Worm (Caenorhabditis elegans) whole organism, L2 larva: ENCODE measurements around the gene cul-2.

Experiments used
- C34F6.9 ChIP-seq: fragments of 150-350 bp; optimal IDR thresholded peaks from 2 replicates; lab custom pipeline; 2014; ENCODE audit warnings: missing biosample characterization, missing genetic modification characterization
- F13H6.1 ChIP-seq: sonication (generic microtip); optimal IDR thresholded peaks from 2 replicates; lab custom pipeline; 2016; ENCODE audit warnings: missing genetic modification characterization, missing compliant biosample characterization
- R02D3.7 ChIP-seq: fragments of 150-350 bp; optimal IDR thresholded peaks from 2 replicates; lab custom pipeline; 2014; ENCODE audit warnings: missing biosample characterization, missing genetic modification characterization
- alr-1 ChIP-seq: fragments of 150-350 bp; optimal IDR thresholded peaks from 2 replicates; lab custom pipeline; 2014; ENCODE audit warnings: missing biosample characterization, missing genetic modification characterization
- aly-2 ChIP-seq: fragments of 150-350 bp; optimal IDR thresholded peaks from 2 replicates; lab custom pipeline; 2014; ENCODE audit warnings: missing biosample characterization, missing genetic modification characterization
- ama-1 ChIP-seq: fragments of 150-350 bp; optimal IDR thresholded peaks from 2 replicates; lab custom pipeline; 2018; ENCODE audit warnings: inconsistent platforms
- blmp-1 ChIP-seq: sonication (generic microtip); optimal IDR thresholded peaks from 2 replicates; lab custom pipeline; 2017; ENCODE audit warnings: missing genetic modification characterization, mild to moderate bottlenecking, missing compliant biosample characterization, antibody characterized with exemption, moderate library complexity; ENCODE audit not compliant: insufficient read depth
- ceh-16 ChIP-seq: fragments of 150-350 bp; optimal IDR thresholded peaks from 2 replicates; lab custom pipeline; 2014; ENCODE audit warnings: missing biosample characterization, missing genetic modification characterization
- crh-2 ChIP-seq: sonication (generic microtip); optimal IDR thresholded peaks from 2 replicates; lab custom pipeline; 2017; ENCODE audit warnings: missing biosample characterization, missing genetic modification characterization
- dmd-4 ChIP-seq: sonication (generic microtip); optimal IDR thresholded peaks from 2 replicates; lab custom pipeline; 2017; ENCODE audit warnings: missing biosample characterization, missing genetic modification characterization
- egl-27 ChIP-seq: sonication (generic microtip); optimal IDR thresholded peaks from 3 replicates; lab custom pipeline; 2017; ENCODE audit warnings: missing biosample characterization, missing genetic modification reagents, missing genetic modification characterization
- elt-1 ChIP-seq: fragments of 150-350 bp; optimal IDR thresholded peaks from 2 replicates; lab custom pipeline; 2014; ENCODE audit warnings: missing biosample characterization, missing genetic modification characterization
- elt-3 ChIP-seq: sonication (generic microtip); optimal IDR thresholded peaks from 2 replicates; lab custom pipeline; 2017; ENCODE audit warnings: missing biosample characterization, missing genetic modification characterization
- fos-1 ChIP-seq: fragments of 150-350 bp; optimal IDR thresholded peaks from 2 replicates; lab custom pipeline; 2014; ENCODE audit warnings: missing biosample characterization, missing genetic modification characterization
- lin-11 ChIP-seq: fragments of 150-350 bp; sonication (generic microtip); optimal IDR thresholded peaks from 2 replicates; lab custom pipeline; 2014; ENCODE audit warnings: missing biosample characterization, missing genetic modification characterization, inconsistent platforms, mixed read lengths
- lin-13 ChIP-seq: fragments of 150-350 bp; optimal IDR thresholded peaks from 2 replicates; lab custom pipeline; 2014; ENCODE audit warnings: missing biosample characterization, missing genetic modification reagents, missing genetic modification characterization
- lin-39 ChIP-seq: fragments of 150-350 bp; optimal IDR thresholded peaks from 2 replicates; lab custom pipeline; 2014; ENCODE audit warnings: missing biosample characterization, missing genetic modification reagents, missing genetic modification characterization
- mab-5 ChIP-seq: fragments of 150-350 bp; optimal IDR thresholded peaks from 2 replicates; lab custom pipeline; 2014; ENCODE audit warnings: missing biosample characterization, missing genetic modification characterization
- mdl-1 ChIP-seq, 2 experiments: fragments of 150-350 bp in 1 of 2; sonication (generic microtip) in 1 of 2; optimal IDR thresholded peaks; 2 replicates each; lab custom pipeline; 2017; ENCODE audit warnings: missing biosample characterization in 2 of 2, missing genetic modification characterization in 2 of 2
- nhr-10 ChIP-seq: sonication (generic microtip); optimal IDR thresholded peaks from 2 replicates; lab custom pipeline; 2017; ENCODE audit warnings: missing biosample characterization, missing genetic modification characterization
- nhr-12 ChIP-seq: fragments of 150-350 bp; optimal IDR thresholded peaks from 2 replicates; lab custom pipeline; 2014; ENCODE audit warnings: missing biosample characterization, missing genetic modification characterization
- nhr-129 ChIP-seq: fragments of 150-350 bp; optimal IDR thresholded peaks from 2 replicates; lab custom pipeline; 2014; ENCODE audit warnings: missing biosample characterization, missing genetic modification characterization
- nhr-21 ChIP-seq: fragments of 150-350 bp; optimal IDR thresholded peaks from 2 replicates; lab custom pipeline; 2014; ENCODE audit warnings: missing biosample characterization, missing genetic modification characterization
- nhr-23 ChIP-seq: fragments of 150-350 bp; optimal IDR thresholded peaks from 2 replicates; lab custom pipeline; 2014; ENCODE audit warnings: missing biosample characterization, missing genetic modification reagents, missing genetic modification characterization
- nhr-237 ChIP-seq: fragments of 150-350 bp; optimal IDR thresholded peaks from 2 replicates; lab custom pipeline; 2014; ENCODE audit warnings: missing biosample characterization, missing genetic modification characterization
- nhr-25 ChIP-seq: fragments of 150-350 bp; sonication (generic microtip); optimal IDR thresholded peaks from 3 replicates; lab custom pipeline; 2014; ENCODE audit warnings: missing biosample characterization, missing genetic modification characterization
- nhr-6 ChIP-seq: fragments of 150-350 bp; optimal IDR thresholded peaks from 2 replicates; lab custom pipeline; 2014; ENCODE audit warnings: missing biosample characterization, missing genetic modification characterization
- peb-1 ChIP-seq: fragments of 150-350 bp; optimal IDR thresholded peaks from 2 replicates; lab custom pipeline; 2014; ENCODE audit warnings: missing biosample characterization, missing genetic modification characterization
- sem-4 ChIP-seq: fragments of 150-350 bp; optimal IDR thresholded peaks from 2 replicates; lab custom pipeline; 2014; ENCODE audit warnings: missing biosample characterization, missing genetic modification reagents, missing genetic modification characterization
- sma-3 ChIP-seq: sonication (generic microtip); optimal IDR thresholded peaks from 2 replicates; lab custom pipeline; 2016; ENCODE audit warnings: missing genetic modification reagents, missing genetic modification characterization, missing compliant biosample characterization
- sma-9 ChIP-seq, 2 experiments: fragments of 150-350 bp in 1 of 2; sonication (generic microtip) in 1 of 2; optimal IDR thresholded peaks; 2 replicates each; lab custom pipeline; 2014 to 2016; ENCODE audit warnings: missing genetic modification characterization in 2 of 2, mild to moderate bottlenecking in 1 of 2, missing biosample characterization in 1 of 2, missing compliant biosample characterization in 1 of 2, missing genetic modification reagents in 1 of 2, moderate library complexity in 1 of 2
- unc-39 ChIP-seq: fragments of 150-350 bp; optimal IDR thresholded peaks from 2 replicates; lab custom pipeline; 2014; ENCODE audit warnings: missing biosample characterization, missing genetic modification characterization
- unc-55 ChIP-seq: fragments of 150-350 bp; sonication (generic microtip); optimal IDR thresholded peaks from 3 replicates; lab custom pipeline; 2014; ENCODE audit warnings: missing biosample characterization, missing genetic modification reagents, missing genetic modification characterization
- zag-1 ChIP-seq: fragments of 150-350 bp; optimal IDR thresholded peaks from 2 replicates; lab custom pipeline; 2014; ENCODE audit warnings: missing biosample characterization, missing genetic modification characterization

cul-2 gene

DNA sequence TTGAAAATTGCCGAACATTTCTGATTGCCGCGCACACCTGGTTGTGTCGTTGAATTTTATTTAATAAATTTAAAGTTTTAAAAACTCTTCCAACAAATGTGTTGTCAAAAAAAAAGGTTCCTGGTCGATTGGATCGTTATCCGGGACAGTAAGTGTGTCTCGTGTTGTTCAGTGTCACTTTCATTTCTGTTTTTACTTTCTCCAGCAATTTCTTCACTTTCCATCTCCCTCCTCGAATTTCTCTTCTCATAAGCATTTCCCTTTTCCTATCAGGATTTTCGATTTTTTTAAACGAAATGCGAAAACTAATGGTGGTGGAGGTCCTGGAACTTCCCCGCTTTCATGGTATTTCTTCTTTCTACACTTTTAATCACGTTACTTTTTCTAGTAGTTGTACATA lies 8.5 kb downstream of the cul-2 start:
- TF ChIP-seq blmp-1 (tag; lab: Kevin White, UChicago) (peak; percentile 91), F13H6.1 (no peak)

DNA sequence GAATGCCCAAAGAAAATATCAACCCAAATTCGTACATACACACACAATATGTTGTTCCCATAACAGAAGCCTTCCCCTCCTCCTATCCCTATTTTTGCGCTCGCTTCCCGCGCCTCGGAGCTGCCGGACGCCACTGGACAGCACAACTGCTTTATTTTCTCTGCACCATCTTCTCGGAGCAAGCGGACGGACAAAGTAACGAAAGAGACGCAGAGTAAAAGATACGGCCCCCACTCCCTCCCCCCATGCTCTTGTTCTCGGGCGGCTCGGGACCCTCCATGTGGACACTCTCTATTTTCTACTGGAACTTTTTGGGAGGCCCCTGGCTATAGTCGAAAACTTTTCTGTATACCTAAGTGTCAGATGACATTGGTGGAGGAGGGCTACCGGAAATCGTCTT lies 10.8 kb downstream of the cul-2 start:
- no peak for TF ChIP-seq ama-1 (lab: Kevin White, UChicago)
- TF ChIP-seq fos-1 = no peak
- TF ChIP-seq ceh-16 (tag; lab: Kevin White, UChicago) = no peak
- TF ChIP-seq unc-55 (GFP tag; lab: Kevin White, UChicago) = peak; percentile 35
- no peak for TF ChIP-seq nhr-21
- TF ChIP-seq sma-9 (GFP tag; optimal IDR thresholded peaks at IDR 0.05; lab: Kevin White, UChicago) = no peak
- TF ChIP-seq sma-9 (tag; optimal IDR thresholded peaks at IDR 0.05; lab: Kevin White, UChicago) = no peak
- TF ChIP-seq nhr-10 (tag; lab: Kevin White, UChicago) = no peak
- no peak for TF ChIP-seq alr-1
- TF ChIP-seq lin-13 (GFP tag; lab: Kevin White, UChicago) = no peak
- TF ChIP-seq mab-5 (tag; lab: Kevin White, UChicago) = no peak
- TF ChIP-seq dmd-4 = no peak
- no peak for TF ChIP-seq lin-11
- no peak for TF ChIP-seq nhr-25 (tag; lab: Kevin White, UChicago)
- no peak for TF ChIP-seq nhr-6 (tag; lab: Kevin White, UChicago)
- no peak for TF ChIP-seq R02D3.7 (tag; lab: Kevin White, UChicago)
- no peak for TF ChIP-seq nhr-237
- no peak for TF ChIP-seq unc-39 (tag; lab: Kevin White, UChicago)
- peak in 1 of 2 experiments; percentile 30 for TF ChIP-seq mdl-1 (tag; optimal IDR thresholded peaks at IDR 0.05; lab: Kevin White, UChicago)
- TF ChIP-seq egl-27 = no peak
- TF ChIP-seq peb-1 (tag; lab: Kevin White, UChicago) = no peak
- TF ChIP-seq C34F6.9 = peak; percentile 13
- peak; percentile 74 for TF ChIP-seq F13H6.1
- TF ChIP-seq zag-1 (tag; lab: Kevin White, UChicago) = no peak
- TF ChIP-seq aly-2 (tag; lab: Kevin White, UChicago) = no peak
- no peak for TF ChIP-seq nhr-12 (tag; lab: Kevin White, UChicago)
- TF ChIP-seq crh-2 (tag; lab: Kevin White, UChicago) = no peak
- no peak for TF ChIP-seq lin-39 (tag; lab: Kevin White, UChicago)
- TF ChIP-seq, all 48 proteins: peak for 4

DNA sequence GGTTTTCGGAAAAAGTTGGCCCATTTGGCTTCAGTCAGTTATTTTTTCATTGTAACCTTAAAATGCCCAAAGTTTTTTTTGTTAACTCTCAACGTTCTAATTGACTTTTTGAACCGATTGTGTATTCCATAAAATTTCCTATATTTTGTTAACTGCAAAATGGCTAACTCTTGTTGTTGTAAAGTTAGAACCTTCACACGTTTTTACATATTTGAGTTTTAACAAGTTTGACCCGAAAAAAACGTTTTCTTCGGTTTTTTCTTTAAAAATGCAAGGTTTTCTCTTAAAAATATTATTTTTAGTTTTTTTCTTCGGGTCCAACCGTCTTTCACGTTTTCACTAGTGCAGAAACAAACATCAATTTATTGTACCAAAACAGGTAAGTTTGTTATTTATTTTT lies 14.6 kb downstream of the cul-2 start, which contains the start of gene lit-1:
Gene lit-1 (plus strand): TSS at position 301 of the 400 bp plus-strand sequence.
- no peak for TF ChIP-seq elt-1 (tag; lab: Kevin White, UChicago)
- TF ChIP-seq F13H6.1 = peak; percentile 4

DNA sequence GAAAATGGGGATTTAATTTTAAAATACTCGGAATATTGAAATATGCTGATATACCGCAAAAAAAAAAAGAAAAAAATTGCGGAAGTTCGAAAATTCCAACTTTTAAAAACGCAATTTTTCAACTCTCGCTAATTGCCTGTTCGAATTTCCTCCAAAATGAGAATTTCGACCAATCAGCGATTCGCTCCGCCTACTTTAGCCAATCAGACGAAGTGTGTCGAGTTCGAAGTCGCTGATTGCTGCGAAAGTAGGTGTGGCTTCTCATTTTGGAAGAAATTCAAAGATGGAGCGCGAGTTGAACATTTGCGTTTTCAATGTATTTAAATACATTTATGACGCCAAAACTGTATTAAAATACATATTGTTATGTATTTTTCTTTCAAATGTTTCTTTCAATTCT lies 21.3 kb downstream of the cul-2 start:
- TF ChIP-seq nhr-25 (tag; lab: Kevin White, UChicago) = no peak

DNA sequence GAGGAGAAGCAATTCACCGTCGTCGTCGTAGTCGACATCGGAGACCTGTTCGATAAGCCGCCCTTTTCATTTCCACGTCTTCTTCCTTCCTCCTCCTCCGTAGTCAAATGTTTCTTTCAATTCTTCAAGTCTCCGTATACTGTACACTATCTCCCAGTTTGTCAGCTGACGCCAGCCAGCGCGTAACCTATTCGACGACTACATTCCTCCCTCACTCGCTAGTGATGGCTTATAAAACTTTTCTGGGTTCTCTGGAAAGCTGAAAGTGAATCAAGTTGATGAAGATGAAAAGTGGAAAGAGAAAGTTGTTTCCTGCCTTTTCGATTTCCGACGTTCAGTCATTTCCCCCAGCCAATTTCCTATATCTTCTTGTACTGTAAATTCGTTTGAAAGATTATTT lies 22.1 kb downstream of the cul-2 start:
- TF ChIP-seq nhr-25 (tag; lab: Kevin White, UChicago) (peak; percentile 4), blmp-1 (tag; lab: Kevin White, UChicago) (peak; percentile 85), nhr-129 (tag; lab: Kevin White, UChicago) (peak; percentile 30), sma-3 (GFP tag; lab: Kevin White, UChicago) (peak; percentile 4), mdl-1 (tag; optimal IDR thresholded peaks at IDR 0.05; lab: Kevin White, UChicago) (no peak), aly-2 (tag; lab: Kevin White, UChicago) (no peak)

DNA sequence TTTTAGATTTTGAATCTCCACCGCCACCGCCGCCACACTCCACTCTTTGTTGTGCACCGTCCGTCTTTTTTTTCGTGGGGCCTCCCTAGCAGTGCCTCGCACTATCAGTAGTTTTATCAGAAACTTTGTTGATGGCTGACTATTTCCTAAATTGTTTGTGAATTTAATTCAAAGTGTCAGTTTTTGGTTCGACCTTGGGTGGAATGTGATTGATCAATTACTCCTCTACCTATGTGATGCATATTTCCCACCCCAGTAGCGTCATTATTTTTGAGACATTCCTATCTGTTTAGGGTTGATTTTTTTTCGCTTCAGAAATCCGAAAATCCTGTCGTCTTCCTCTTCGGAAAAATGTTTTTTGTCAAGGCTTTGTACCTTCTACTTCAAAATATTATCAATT lies 23.6 kb downstream of the cul-2 start:
- TF ChIP-seq elt-1 (tag; lab: Kevin White, UChicago) (no peak), mab-5 (tag; lab: Kevin White, UChicago) (no peak), ceh-16 (tag; lab: Kevin White, UChicago) (no peak), nhr-25 (tag; lab: Kevin White, UChicago) (peak; percentile 29), nhr-12 (tag; lab: Kevin White, UChicago) (no peak), zag-1 (tag; lab: Kevin White, UChicago) (no peak), sem-4 (tag; lab: Kevin White, UChicago) (no peak), F13H6.1 (peak; percentile 11), elt-3 (tag; lab: Kevin White, UChicago) (no peak), peb-1 (tag; lab: Kevin White, UChicago) (no peak), lin-11 (no peak), nhr-23 (tag; lab: Kevin White, UChicago) (no peak), sma-9 (GFP tag; optimal IDR thresholded peaks at IDR 0.05; lab: Kevin White, UChicago) (peak; percentile 25), sma-9 (tag; optimal IDR thresholded peaks at IDR 0.05; lab: Kevin White, UChicago) (no peak), mdl-1 (tag; optimal IDR thresholded peaks at IDR 0.05; lab: Kevin White, UChicago) (no peak)
